Worm (Caenorhabditis elegans): ENCODE measurements around the gene C09B9.85.

- no peak for TF ChIP-seq unc-62 (GFP tag; optimal IDR thresholded peaks at IDR 0.05)
- TF ChIP-seq nhr-76 (tag; optimal IDR thresholded peaks at IDR 0.05) = no peak
- no peak for TF ChIP-seq hlh-1 (tag; optimal IDR thresholded peaks at IDR 0.05)
- no peak for TF ChIP-seq lin-13 (tag; optimal IDR thresholded peaks at IDR 0.05)
- TF ChIP-seq cnd-1 (tag; optimal IDR thresholded peaks at IDR 0.05) = no peak
- TF ChIP-seq mep-1 (tag; optimal IDR thresholded peaks at IDR 0.05) = no peak
- no peak for TF ChIP-seq blmp-1 (tag; optimal IDR thresholded peaks at IDR 0.05)
These were observed 32.4 kb downstream of the C09B9.85 start for ce11 chrIV:4993128-4993527.

All from whole organism, mixed stage, embryonic.